Fruit fly (Drosophila melanogaster): ENCODE data around the gene RpL34a.

Gene RpL34a

dm6 chr3R:26052150-26052908 lies 6.7 kb downstream of the RpL34a start, which contains the start of the genes Exo84 and Vps2:
Exo84 (minus strand) TSS chr3R:26052257.
Vps2 (plus strand) TSS chr3R:26052821.
- TF ChIP-seq knrl (GFP tag; IDR thresholded peaks at IDR 0.05; ENCODE audit: partially characterized antibody) (no peak), sr (GFP tag; IDR thresholded peaks at IDR 0.05) (no peak), CG31365 (tag; optimal IDR thresholded peaks at IDR 0.05) (no peak), sc (optimal IDR thresholded peaks at IDR 0.05) (no peak), sc (GFP tag; optimal IDR thresholded peaks at IDR 0.05) (no peak), CG12299 (tag; optimal IDR thresholded peaks at IDR 0.05) (no peak), CG4404 (GFP tag; IDR thresholded peaks at IDR 0.05) (no peak; the same call in none of the 2 replicates), Dek (tag; optimal IDR thresholded peaks at IDR 0.05) (peak; percentile 40), eve (GFP tag; optimal IDR thresholded peaks at IDR 0.05) (no peak), nmo (GFP tag; optimal IDR thresholded peaks at IDR 0.05) (peak; percentile 77), CG11504 (tag; optimal IDR thresholded peaks at IDR 0.05) (no peak), ap (GFP tag; IDR thresholded peaks at IDR 0.05) (no peak), Oaz (GFP tag; IDR thresholded peaks at IDR 0.05) (peak; percentile 22; the same call in 1 of the 2 replicates), CG8089 (GFP tag; optimal IDR thresholded peaks at IDR 0.05) (no peak), chif (GFP tag; optimal IDR thresholded peaks at IDR 0.05) (peak; percentile 9), vvl (GFP tag; IDR thresholded peaks at IDR 0.05) (peak; percentile 13; the same call in 1 of the 2 replicates), CG2202 (tag; optimal IDR thresholded peaks at IDR 0.05) (no peak), org-1 (GFP tag; optimal IDR thresholded peaks at IDR 0.05) (no peak), C15 (GFP tag; IDR thresholded peaks at IDR 0.05) (no peak), Dll (GFP tag; IDR thresholded peaks at IDR 0.05; ENCODE audit: partially characterized antibody) (no peak), CG2889 (GFP tag; IDR thresholded peaks at IDR 0.05) (no peak), CG34224 (GFP tag; IDR thresholded peaks at IDR 0.05; ENCODE audit: partially characterized antibody) (no peak), CG2678 (tag; optimal IDR thresholded peaks at IDR 0.05) (no peak), HLH3B (GFP tag; IDR thresholded peaks at IDR 0.05) (no peak), CG10654 (GFP tag; optimal IDR thresholded peaks at IDR 0.05) (no peak), Max (GFP tag; optimal IDR thresholded peaks at IDR 0.05) (peak; percentile 49), CG3407 (GFP tag; optimal IDR thresholded peaks at IDR 0.05) (no peak), MBD-R2 (GFP tag; IDR thresholded peaks at IDR 0.05) (peak; percentile 58), Rfx (GFP tag; IDR thresholded peaks at IDR 0.05) (peak; percentile 31; the same call in 1 of the 2 replicates), CG15514 (GFP tag; optimal IDR thresholded peaks at IDR 0.05) (no peak), CG17359 (tag; optimal IDR thresholded peaks at IDR 0.05) (no peak), CG6813 (GFP tag; optimal IDR thresholded peaks at IDR 0.05) (no peak), CG9797 (GFP tag; optimal IDR thresholded peaks at IDR 0.05) (peak; percentile 4), ssp (GFP tag; IDR thresholded peaks at IDR 0.05) (peak; percentile 86), Antp (GFP tag; optimal IDR thresholded peaks at IDR 0.05) (peak; percentile 16), CG6254 (GFP tag; optimal IDR thresholded peaks at IDR 0.05) (no peak), CG7357 (GFP tag; IDR thresholded peaks at IDR 0.05) (peak; percentile 93), CG17385 (GFP tag; optimal IDR thresholded peaks at IDR 0.05) (peak; percentile 89), pb (GFP tag; optimal IDR thresholded peaks at IDR 0.05) (no peak), Lim3 (GFP tag; IDR thresholded peaks at IDR 0.05) (no peak), Optix (GFP tag; IDR thresholded peaks at IDR 0.05) (no peak), CG2199 (GFP tag; IDR thresholded peaks at IDR 0.05) (no peak), CG10147 (GFP tag; optimal IDR thresholded peaks at IDR 0.05) (no peak), prd (optimal IDR thresholded peaks at IDR 0.05) (no peak), prd (GFP tag; IDR thresholded peaks at IDR 0.05) (peak; percentile 68; the same call in 1 of the 3 replicates), Neu2 (GFP tag; optimal IDR thresholded peaks at IDR 0.05; ENCODE audit: borderline replicate concordance) (no peak), CG12744 (GFP tag; optimal IDR thresholded peaks at IDR 0.05) (no peak), pho (GFP tag; optimal IDR thresholded peaks at IDR 0.05) (peak; percentile 47), shn (GFP tag; optimal IDR thresholded peaks at IDR 0.05) (peak; percentile 7), cg (GFP tag; optimal IDR thresholded peaks at IDR 0.05) (no peak)
